Worm (Caenorhabditis elegans): ENCODE data around the gene flp-12.

The flp-12 gene

DNA sequence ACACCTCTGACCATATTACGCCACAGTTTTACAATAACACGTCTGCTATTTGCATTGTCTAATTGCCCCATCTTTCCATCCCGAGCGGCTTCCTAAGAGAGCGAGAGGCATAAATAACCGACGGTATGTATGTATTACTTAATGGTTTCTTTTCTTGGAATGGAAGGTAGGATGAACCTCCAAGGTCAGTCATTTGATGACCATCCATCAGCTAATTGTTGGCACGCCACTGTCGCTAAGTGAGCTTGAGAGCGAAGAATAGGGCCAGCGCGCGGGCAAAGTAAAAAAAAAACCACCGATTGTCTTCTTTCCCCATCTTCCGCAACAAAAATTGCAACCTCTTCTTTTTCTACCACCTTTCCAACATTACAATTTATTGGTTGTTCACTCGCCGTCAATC lies 36.1 kb downstream of the flp-12 start:
- TF ChIP-seq unc-62 (GFP tag; optimal IDR thresholded peaks at IDR 0.05): no peak

DNA sequence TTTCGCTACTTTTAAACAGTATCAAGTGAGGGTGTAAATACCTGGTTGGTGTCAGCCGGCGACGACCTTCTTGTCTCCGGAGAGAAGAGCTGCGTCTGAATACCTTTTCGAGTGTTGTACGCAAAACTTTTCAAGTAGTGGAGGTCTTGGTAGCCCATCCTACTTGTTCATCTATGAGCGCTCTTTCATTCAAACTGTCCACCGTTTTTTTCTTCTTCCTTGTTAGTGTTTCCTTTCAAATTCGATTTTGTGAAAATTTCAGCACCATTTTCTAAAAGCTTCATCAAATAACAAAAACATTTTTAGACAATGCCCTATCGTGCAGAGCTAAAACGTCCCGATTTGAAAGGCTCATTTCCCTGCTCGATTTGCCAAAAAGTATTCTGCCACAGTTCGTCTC lies 37.8 kb downstream of the flp-12 start, which contains the start of gene ham-2:
Gene ham-2 (plus strand): TSS at position 301 of the 400 bp plus-strand sequence.
- TF ChIP-seq unc-62 (GFP tag; optimal IDR thresholded peaks at IDR 0.05): no peak

DNA sequence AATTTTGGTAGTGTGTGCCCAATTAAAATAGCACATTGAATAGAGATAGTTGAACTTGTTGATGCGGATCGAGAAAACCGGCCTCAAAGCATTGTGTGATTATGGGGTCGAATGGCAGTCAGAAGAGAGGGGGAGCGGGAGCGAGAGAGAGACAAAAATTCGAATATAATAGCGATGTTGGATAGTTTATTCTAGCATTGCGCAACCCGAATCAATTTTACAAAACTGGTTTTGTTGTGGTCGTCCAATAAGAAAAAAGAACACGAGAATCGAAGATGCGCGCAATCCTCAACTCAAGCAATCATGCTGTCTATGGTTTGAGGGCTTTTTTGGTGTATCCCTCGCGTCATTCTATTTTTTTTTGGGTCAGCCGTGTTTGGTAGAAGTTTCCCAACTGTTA lies 38.7 kb downstream of the flp-12 start:
- no peak for TF ChIP-seq unc-62 (GFP tag; optimal IDR thresholded peaks at IDR 0.05)

DNA sequence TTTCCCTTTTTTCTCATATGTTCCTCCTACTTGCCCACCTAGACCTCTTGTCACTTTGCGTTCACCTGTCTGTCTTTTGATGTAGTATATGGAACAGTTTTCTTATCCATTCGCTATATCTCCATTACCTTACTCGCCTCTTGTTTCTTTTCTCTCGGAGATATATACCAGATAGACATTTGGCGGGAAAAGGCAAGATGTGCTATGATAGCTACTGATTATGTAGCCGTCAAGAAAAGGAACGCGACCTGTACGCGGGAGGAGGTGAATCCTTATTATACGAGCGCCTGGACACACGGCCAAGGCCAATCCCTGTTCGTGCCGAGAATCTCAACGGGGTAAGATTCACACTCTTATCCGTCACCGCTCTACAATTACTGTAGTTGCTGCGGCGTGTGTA lies 39.1 kb downstream of the flp-12 start:
- no peak for TF ChIP-seq unc-62 (GFP tag; optimal IDR thresholded peaks at IDR 0.05)

DNA sequence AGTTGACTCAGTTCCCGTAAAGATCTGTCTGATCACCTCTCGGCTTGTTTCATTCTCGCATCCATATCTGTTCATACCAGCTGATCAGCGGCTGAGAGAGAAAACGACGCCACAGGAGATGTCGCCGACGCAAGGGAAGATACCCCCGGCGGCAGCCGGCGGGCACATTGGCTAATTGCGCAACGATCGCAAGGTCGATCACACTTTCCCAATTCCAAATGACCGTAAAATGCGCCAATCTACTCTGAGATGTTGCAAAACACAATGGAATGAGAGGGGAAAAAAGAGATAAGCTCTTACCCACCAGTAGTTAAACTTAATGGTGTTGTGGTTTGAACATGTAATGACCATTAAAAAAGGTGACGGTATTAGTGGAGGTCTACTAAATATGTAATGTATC lies 41.2 kb downstream of the flp-12 start:
- no peak for TF ChIP-seq unc-62 (GFP tag; optimal IDR thresholded peaks at IDR 0.05)

- no peak for TF ChIP-seq unc-62 (GFP tag; optimal IDR thresholded peaks at IDR 0.05)
Observed at ce11 chrX:4549853-4550596, 42.1 kb downstream of the flp-12 start, which contains the start of gene C07A12.18. C07A12.18 (minus strand) TSS chrX:4549903.

DNA sequence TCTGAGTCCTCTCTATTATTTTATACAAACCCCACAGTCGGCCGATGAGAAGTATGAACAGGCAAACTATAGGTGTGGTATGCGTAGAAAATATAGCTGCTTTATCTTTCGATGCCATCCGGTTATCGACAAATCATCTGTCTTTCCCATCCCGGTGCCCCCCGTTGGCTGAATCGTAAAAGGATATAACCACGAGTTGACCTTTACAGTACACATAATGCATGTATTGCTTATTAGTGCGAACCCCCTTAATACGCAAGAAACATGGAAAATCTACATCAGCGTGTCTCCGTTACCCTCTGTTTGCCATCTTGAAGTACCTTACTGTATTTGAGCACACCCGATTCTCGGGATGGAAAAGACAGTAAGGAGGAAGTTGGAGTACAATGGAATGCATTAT lies 43.2 kb downstream of the flp-12 start:
- TF ChIP-seq unc-62 (GFP tag; optimal IDR thresholded peaks at IDR 0.05): no peak

ce11 chrX:4544543-4544942 lies 47.6 kb downstream of the flp-12 start, which contains the start of gene C07A12.2:
C07A12.2 (plus strand) TSS chrX:4544843.
- TF ChIP-seq unc-62 (GFP tag; optimal IDR thresholded peaks at IDR 0.05): no peak

All from whole organism, dauer.